Worm (Caenorhabditis elegans): ENCODE results near the gene F14H8.5.

- TF ChIP-seq skn-1 (tag; optimal IDR thresholded peaks at IDR 0.05) (no peak), nhr-12 (tag; optimal IDR thresholded peaks at IDR 0.05) (no peak), pha-4 (tag; optimal IDR thresholded peaks at IDR 0.05) (no peak), jun-1 (tag; optimal IDR thresholded peaks at IDR 0.05) (no peak), nhr-77 (tag; optimal IDR thresholded peaks at IDR 0.05) (no peak), nhr-67 (tag; optimal IDR thresholded peaks at IDR 0.05) (no peak), nhr-76 (tag; optimal IDR thresholded peaks at IDR 0.05) (no peak), lsy-12 (tag; optimal IDR thresholded peaks at IDR 0.05) (no peak), zag-1 (tag; optimal IDR thresholded peaks at IDR 0.05) (no peak)
Observed at ce11 chrV:15056346-15056839, 35.6 kb downstream of the F14H8.5 start.
